Fruit fly (Drosophila melanogaster) whole organism, embryonic: ENCODE results near the gene aln.
A peak's percentile ranks its signal among the peaks of the same experiment; 100 is the strongest.

Experiments used
- Atf6 ChIP-seq: fragments of 200-800 bp; sonication (Bioruptor generic); IDR thresholded peaks from 2 replicates; pipeline ENCODE4 v1.3.6; 2022; ENCODE audit warnings: missing biosample characterization, missing genetic modification characterization
- CG10267 ChIP-seq: fragments of 200-800 bp; sonication (Bioruptor generic); optimal IDR thresholded peaks from 2 replicates; lab custom pipeline; 2018; ENCODE audit warnings: missing biosample characterization, mild to moderate bottlenecking, missing genetic modification characterization, moderate library complexity
- CG10979 ChIP-seq: fragments of 200-800 bp; sonication (Bioruptor generic); optimal IDR thresholded peaks from 2 replicates; lab custom pipeline; 2018; ENCODE audit warnings: missing biosample characterization, mild to moderate bottlenecking, missing genetic modification characterization, moderate library complexity
- CG15073 ChIP-seq: fragments of 200-800 bp; sonication (Bioruptor generic); optimal IDR thresholded peaks from 2 replicates; lab custom pipeline; 2016; ENCODE audit warnings: missing biosample characterization, missing genetic modification characterization
- CG15696 ChIP-seq: fragments of 200-800 bp; sonication (Bioruptor generic); optimal IDR thresholded peaks from 2 replicates; lab custom pipeline; 2019; ENCODE audit warnings: missing biosample characterization, mild to moderate bottlenecking, missing genetic modification characterization, moderate library complexity
- CG17328 ChIP-seq: fragments of 200-800 bp; sonication (Bioruptor generic); IDR thresholded peaks from 2 replicates; pipeline ENCODE4 v1.3.6; 2022; ENCODE audit warnings: missing biosample characterization, missing genetic modification characterization
- CG17359 ChIP-seq: fragments of 200-800 bp; sonication (Bioruptor generic); optimal IDR thresholded peaks from 3 replicates; lab custom pipeline; 2018; ENCODE audit warnings: missing biosample characterization, mild to moderate bottlenecking, missing genetic modification characterization, moderate library complexity
- CG17361 ChIP-seq: fragments of 200-800 bp; sonication (Bioruptor generic); IDR thresholded peaks from 3 replicates; pipeline ENCODE4 v1.3.6; 2022; ENCODE audit warnings: missing biosample characterization, missing genetic modification characterization
- CG17802 ChIP-seq: fragments of 200-800 bp; sonication (Bioruptor generic); optimal IDR thresholded peaks from 2 replicates; lab custom pipeline; 2018; ENCODE audit warnings: missing biosample characterization, mild to moderate bottlenecking, missing genetic modification characterization, moderate library complexity
- CG1832 ChIP-seq: fragments of 200-800 bp; sonication (Bioruptor generic); optimal IDR thresholded peaks from 2 replicates; lab custom pipeline; 2017; ENCODE audit warnings: missing biosample characterization, mild to moderate bottlenecking, missing genetic modification characterization, inconsistent platforms
- CG18476 ChIP-seq: fragments of 200-800 bp; sonication (Bioruptor generic); optimal IDR thresholded peaks from 2 replicates; lab custom pipeline; 2016; ENCODE audit warnings: missing biosample characterization, mild to moderate bottlenecking, missing genetic modification characterization
- CG18599 ChIP-seq: fragments of 200-800 bp; sonication (Bioruptor generic); optimal IDR thresholded peaks from 3 replicates; lab custom pipeline; 2017; ENCODE audit warnings: missing biosample characterization, missing genetic modification characterization, mild to moderate bottlenecking, moderate library complexity, missing genetic modification reagents
- CG2116 ChIP-seq: fragments of 200-800 bp; sonication (Bioruptor generic); optimal IDR thresholded peaks from 3 replicates; lab custom pipeline; 2018; ENCODE audit warnings: missing biosample characterization, mild to moderate bottlenecking, missing genetic modification characterization
- CG33213 ChIP-seq: fragments of 200-800 bp; sonication (Bioruptor generic); optimal IDR thresholded peaks from 3 replicates; lab custom pipeline; 2016; ENCODE audit warnings: missing biosample characterization, missing genetic modification characterization
- CG3726 ChIP-seq: fragments of 200-800 bp; sonication (Bioruptor generic); IDR thresholded peaks from 3 replicates; pipeline ENCODE4, ENCODE4 v1.3.6; 2022; ENCODE audit warnings: missing biosample characterization, missing genetic modification characterization
- CG4424 ChIP-seq: fragments of 200-800 bp; sonication (Bioruptor generic); optimal IDR thresholded peaks from 3 replicates; lab custom pipeline; 2016; ENCODE audit warnings: missing biosample characterization, missing genetic modification characterization
- CG4854 ChIP-seq: fragments of 200-800 bp; sonication (Bioruptor generic); optimal IDR thresholded peaks from 2 replicates; lab custom pipeline; 2016; ENCODE audit warnings: missing biosample characterization, missing genetic modification characterization, inconsistent platforms
- CG6175 ChIP-seq: fragments of 200-800 bp; sonication (Bioruptor generic); IDR thresholded peaks from 3 replicates; pipeline ENCODE4 v1.3.6; 2022; ENCODE audit warnings: missing biosample characterization, missing genetic modification characterization
- CG6689 ChIP-seq: fragments of 200-800 bp; sonication (Bioruptor generic); IDR thresholded peaks from 2 replicates; pipeline ENCODE4 v1.3.6; 2022; ENCODE audit warnings: missing biosample characterization, missing genetic modification characterization
- CG6854 ChIP-seq: fragments of 200-800 bp; sonication (Bioruptor generic); optimal IDR thresholded peaks from 3 replicates; lab custom pipeline; 2017; ENCODE audit warnings: missing biosample characterization, mild to moderate bottlenecking, missing genetic modification characterization
- CG7745 ChIP-seq: fragments of 200-800 bp; sonication (Bioruptor generic); optimal IDR thresholded peaks from 2 replicates; lab custom pipeline; 2018; ENCODE audit warnings: missing biosample characterization, mild to moderate bottlenecking, missing genetic modification characterization, moderate library complexity
- Chrac-16 ChIP-seq: fragments of 200-800 bp; sonication (Bioruptor generic); optimal IDR thresholded peaks from 3 replicates; lab custom pipeline; 2016; ENCODE audit warnings: missing biosample characterization, missing genetic modification characterization
- CoRest ChIP-seq: fragments of 200-800 bp; sonication (Bioruptor generic); optimal IDR thresholded peaks from 3 replicates; lab custom pipeline; 2018; ENCODE audit warnings: missing biosample characterization, mild to moderate bottlenecking, missing genetic modification characterization, moderate library complexity
- D ChIP-seq, 2 experiments: fragments of 200-800 bp in 1 of 2; fragments of >200 bp in 1 of 2; sonication (Bioruptor generic) in 1 of 2; optimal IDR thresholded peaks; 2 replicates in 1 of 2; 3 replicates in 1 of 2; lab custom pipeline; 2017; ENCODE audit warnings: mild to moderate bottlenecking in 1 of 2, missing biosample characterization in 1 of 2, missing genetic modification characterization in 1 of 2, missing genetic modification reagents in 1 of 2
- Dll ChIP-seq: fragments of 200-800 bp; sonication (Bioruptor generic); IDR thresholded peaks from 4 replicates; pipeline ENCODE4 v1.3.6; 2022; ENCODE audit warnings: missing biosample characterization, missing genetic modification characterization; ENCODE audit not compliant: partially characterized antibody
- Gsc ChIP-seq: fragments of 200-800 bp; sonication (Bioruptor generic); IDR thresholded peaks from 2 replicates; pipeline ENCODE4 v1.3.6; 2022; ENCODE audit warnings: missing biosample characterization, missing genetic modification characterization
- HHEX ChIP-seq: fragments of 200-800 bp; sonication (Bioruptor generic); optimal IDR thresholded peaks from 3 replicates; lab custom pipeline; 2017; ENCODE audit warnings: missing biosample characterization, mild to moderate bottlenecking, missing genetic modification characterization, missing genetic modification reagents
- Hey ChIP-seq: fragments of 200-800 bp; sonication (Bioruptor generic); optimal IDR thresholded peaks from 3 replicates; lab custom pipeline; 2018; ENCODE audit warnings: missing biosample characterization, mild to moderate bottlenecking, missing genetic modification characterization
- Hr39 ChIP-seq: fragments of >200 bp; optimal IDR thresholded peaks from 2 replicates; lab custom pipeline; 2017
- Meics ChIP-seq: fragments of 200-800 bp; sonication (Bioruptor generic); optimal IDR thresholded peaks from 2 replicates; lab custom pipeline; 2017; ENCODE audit warnings: missing biosample characterization, mild to moderate bottlenecking, missing genetic modification characterization
- Myb ChIP-seq: fragments of 200-800 bp; sonication (Bioruptor generic); optimal IDR thresholded peaks from 2 replicates; lab custom pipeline; 2016; ENCODE audit warnings: missing biosample characterization, missing genetic modification characterization
- Tbp ChIP-seq: fragments of >200 bp; optimal IDR thresholded peaks from 2 replicates; lab custom pipeline; 2018; ENCODE audit warnings: missing biosample characterization, missing genetic modification characterization
- ac ChIP-seq: fragments of 200-800 bp; sonication (Bioruptor generic); optimal IDR thresholded peaks from 3 replicates; lab custom pipeline; 2017; ENCODE audit warnings: missing biosample characterization, mild to moderate bottlenecking, missing genetic modification characterization
- dmrt11E ChIP-seq: fragments of 200-800 bp; sonication (Bioruptor generic); optimal IDR thresholded peaks from 3 replicates; lab custom pipeline; 2018; ENCODE audit warnings: missing biosample characterization, mild to moderate bottlenecking, missing genetic modification characterization, moderate library complexity
- dmrt99B ChIP-seq: fragments of 200-800 bp; sonication (Bioruptor generic); optimal IDR thresholded peaks from 2 replicates; lab custom pipeline; 2018; ENCODE audit warnings: missing biosample characterization, mild to moderate bottlenecking, missing genetic modification characterization, moderate library complexity
- en ChIP-seq: fragments of 200-800 bp; sonication (Bioruptor generic); optimal IDR thresholded peaks from 2 replicates; lab custom pipeline; 2016; ENCODE audit warnings: missing biosample characterization, missing genetic modification characterization
- fd96Cb ChIP-seq: fragments of 200-800 bp; sonication (Bioruptor generic); optimal IDR thresholded peaks from 2 replicates; lab custom pipeline; 2018; ENCODE audit warnings: missing biosample characterization, mild to moderate bottlenecking, missing genetic modification characterization, moderate library complexity
- lilli ChIP-seq: fragments of 200-800 bp; sonication (Bioruptor generic); optimal IDR thresholded peaks from 3 replicates; lab custom pipeline; 2016; ENCODE audit warnings: missing biosample characterization, missing genetic modification characterization
- lola ChIP-seq, 3 experiments: fragments of >200 bp in 2 of 3; fragments of 200-800 bp in 1 of 3; sonication (Bioruptor generic) in 1 of 3; optimal IDR thresholded peaks; 2 replicates each; lab custom pipeline; 2017 to 2019; ENCODE audit warnings: missing biosample characterization in 3 of 3, missing genetic modification characterization in 3 of 3, mild to moderate bottlenecking in 1 of 3, moderate library complexity in 1 of 3
- lov ChIP-seq, 2 experiments: fragments of 200-800 bp in 1 of 2; fragments of >200 bp in 1 of 2; sonication (Bioruptor generic) in 1 of 2; IDR thresholded peaks in 1 of 2; optimal IDR thresholded peaks in 1 of 2; 2 replicates in 1 of 2; 3 replicates in 1 of 2; pipeline versions ENCODE4 v1.3.6 to Lab custom; 2017 to 2022; ENCODE audit warnings: missing biosample characterization in 1 of 2, missing genetic modification characterization in 1 of 2
- maf-S ChIP-seq: fragments of 200-800 bp; sonication (Bioruptor generic); optimal IDR thresholded peaks from 2 replicates; lab custom pipeline; 2016; ENCODE audit warnings: missing biosample characterization, missing genetic modification characterization
- peb ChIP-seq: fragments of 200-800 bp; sonication (Bioruptor generic); IDR thresholded peaks from 2 replicates; pipeline ENCODE4 v1.3.6; 2022; ENCODE audit warnings: missing biosample characterization, missing genetic modification characterization
- phol ChIP-seq: fragments of 200-800 bp; sonication (Bioruptor generic); optimal IDR thresholded peaks from 3 replicates; lab custom pipeline; 2018; ENCODE audit warnings: missing biosample characterization, mild to moderate bottlenecking, missing genetic modification characterization, moderate library complexity
- pita ChIP-seq: fragments of 200-800 bp; sonication (Bioruptor generic); optimal IDR thresholded peaks from 2 replicates; lab custom pipeline; 2017; ENCODE audit warnings: missing biosample characterization, mild to moderate bottlenecking, missing genetic modification characterization
- pros ChIP-seq: fragments of 200-800 bp; sonication (Bioruptor generic); optimal IDR thresholded peaks from 3 replicates; lab custom pipeline; 2019; ENCODE audit warnings: missing biosample characterization, mild to moderate bottlenecking, missing genetic modification characterization, moderate library complexity
- sens-2 ChIP-seq: fragments of 200-800 bp; sonication (Bioruptor generic); IDR thresholded peaks from 2 replicates; pipeline ENCODE4 v1.3.6; 2022; ENCODE audit warnings: missing biosample characterization, missing genetic modification characterization
- tx ChIP-seq: fragments of 200-800 bp; sonication (Bioruptor generic); optimal IDR thresholded peaks from 2 replicates; lab custom pipeline; 2016; ENCODE audit warnings: missing biosample characterization, missing genetic modification characterization
- vnd ChIP-seq: fragments of 200-800 bp; sonication (Bioruptor generic); IDR thresholded peaks from 3 replicates; pipeline ENCODE4 v1.3.6; 2022; ENCODE audit warnings: missing biosample characterization, missing genetic modification characterization; ENCODE audit not compliant: partially characterized antibody

aln gene

dm6 chr3L:1029610-1030284 is 36.0 kb downstream of the aln start (continued):
- TF ChIP-seq Meics (GFP tag; lab: Kevin White, UChicago) (no peak), CoRest (tag; lab: Kevin White, UChicago) (peak; percentile 51), lov (optimal IDR thresholded peaks at IDR 0.05; lab: Kevin White, UChicago) (no peak), lov (GFP tag; IDR thresholded peaks at IDR 0.05; lab: Robert Waterston, UW) (peak; percentile 53; the same call in 1 of the 3 replicates), pita (no peak), CG1832 (GFP tag; lab: Kevin White, UChicago) (no peak), dmrt11E (peak; percentile 41), lilli (GFP tag; lab: Kevin White, UChicago) (peak; percentile 25), maf-S (peak; percentile 37), lola (GFP tag; optimal IDR thresholded peaks at IDR 0.05; lab: Kevin White, UChicago) (peak in 1 of 3 experiments; percentile 53), ac (no peak), en (peak; percentile 44), Dll (no peak), CG10979 (tag; lab: Kevin White, UChicago) (peak; percentile 87), phol (tag; lab: Kevin White, UChicago) (peak; percentile 78), CG17361 (GFP tag; lab: Robert Waterston, UW) (peak; percentile 59; the same call in 2 of the 3 replicates), CG15073 (GFP tag; lab: Kevin White, UChicago) (no peak), CG6175 (no peak), CG18599 (GFP tag; lab: Kevin White, UChicago) (peak; percentile 44), peb (GFP tag; lab: Robert Waterston, UW) (0 out of 2 replicates have a peak, but pooled peaks have one; percentile 22), vnd (GFP tag; lab: Robert Waterston, UW) (no peak), CG33213 (GFP tag; lab: Kevin White, UChicago) (peak; percentile 23), CG17802 (tag; lab: Kevin White, UChicago) (peak; percentile 47), CG6854 (no peak), CG18476 (GFP tag; lab: Kevin White, UChicago) (peak; percentile 48), Tbp (GFP tag; lab: Kevin White, UChicago) (no peak), CG15696 (no peak), Hey (no peak), Chrac-16 (GFP tag; lab: Kevin White, UChicago) (peak; percentile 29), CG4424 (GFP tag; lab: Kevin White, UChicago) (peak; percentile 71), CG4854 (no peak), dmrt99B (tag; lab: Kevin White, UChicago) (peak; percentile 83), CG10267 (tag; lab: Kevin White, UChicago) (peak; percentile 11), D (optimal IDR thresholded peaks at IDR 0.05; lab: Kevin White, UChicago) (no peak), D (GFP tag; optimal IDR thresholded peaks at IDR 0.05; lab: Kevin White, UChicago) (peak; percentile 82), sens-2 (GFP tag; lab: Robert Waterston, UW) (peak; percentile 73), Hr39 (lab: Kevin White, UChicago) (no peak), fd96Cb (peak; percentile 81), CG6689 (GFP tag; lab: Robert Waterston, UW) (peak; percentile 69), Gsc (no peak), Atf6 (GFP tag; lab: Robert Waterston, UW) (0 out of 2 replicates have a peak, but pooled peaks have one; percentile 14), Myb (no peak), CG17359 (tag; lab: Kevin White, UChicago) (peak; percentile 79), pros (no peak), tx (GFP tag; lab: Kevin White, UChicago) (peak; percentile 12), HHEX (GFP tag; lab: Kevin White, UChicago) (peak; percentile 40), CG2116 (no peak), CG3726 (GFP tag; lab: Robert Waterston, UW) (0 out of 3 replicates have a peak, but pooled peaks have one; percentile 20), CG7745 (tag; lab: Kevin White, UChicago) (no peak), CG17328 (GFP tag; lab: Robert Waterston, UW) (peak; percentile 73)
